Fruit fly (Drosophila melanogaster): ENCODE data around the gene Prosalpha2.

Prosalpha2 gene

dm6 chr3R:12422379-12422975 lies 8.6 kb upstream of the Prosalpha2 start, which contains the start of the genes Scgbeta and CG17202 (continued):
- TF ChIP-seq Trl (optimal IDR thresholded peaks at IDR 0.05) (no peak), Trl (GFP tag; optimal IDR thresholded peaks at IDR 0.05) (no peak), CG31441 (GFP tag; IDR thresholded peaks at IDR 0.05) (no peak), chif (GFP tag; optimal IDR thresholded peaks at IDR 0.05) (peak in 1 of 2 experiments; percentile 8), CTCF (GFP tag; optimal IDR thresholded peaks at IDR 0.05) (no peak), D19B (GFP tag; optimal IDR thresholded peaks at IDR 0.05) (no peak), tup (GFP tag; optimal IDR thresholded peaks at IDR 0.05) (no peak), ash1 (GFP tag; optimal IDR thresholded peaks at IDR 0.05) (no peak), caup (GFP tag; optimal IDR thresholded peaks at IDR 0.05; ENCODE audit: severe bottlenecking) (no peak), dpn (GFP tag; optimal IDR thresholded peaks at IDR 0.05) (peak in 1 of 2 experiments; percentile 17), Dbx (GFP tag; IDR thresholded peaks at IDR 0.05) (0 out of 3 replicates have a peak, but pooled peaks have one; percentile 27), Dp (GFP tag; optimal IDR thresholded peaks at IDR 0.05) (peak; percentile 66), gcm2 (GFP tag; optimal IDR thresholded peaks at IDR 0.05) (no peak), Dip2 (GFP tag; IDR thresholded peaks at IDR 0.05) (no peak), CG2712 (tag; optimal IDR thresholded peaks at IDR 0.05) (no peak), HLH4C (GFP tag; IDR thresholded peaks at IDR 0.05; ENCODE audit: partially characterized antibody) (no peak), CG6175 (GFP tag; IDR thresholded peaks at IDR 0.05) (no peak), CG13624 (GFP tag; optimal IDR thresholded peaks at IDR 0.05) (peak; percentile 30), Dref (GFP tag; IDR thresholded peaks at IDR 0.05) (peak; percentile 45; the same call in 1 of the 2 replicates), CG7357 (GFP tag; IDR thresholded peaks at IDR 0.05) (no peak), CG17186 (GFP tag; optimal IDR thresholded peaks at IDR 0.05) (no peak), trem (tag; optimal IDR thresholded peaks at IDR 0.05) (peak; percentile 25), Nf-YB (GFP tag; optimal IDR thresholded peaks at IDR 0.05) (no peak), CG10959 (GFP tag; IDR thresholded peaks at IDR 0.05) (no peak), CG5245 (GFP tag; optimal IDR thresholded peaks at IDR 0.05) (no peak), Kr (GFP tag; optimal IDR thresholded peaks at IDR 0.05) (no peak), CG9215 (GFP tag; IDR thresholded peaks at IDR 0.05) (no peak), CG6813 (GFP tag; optimal IDR thresholded peaks at IDR 0.05) (no peak), dan (GFP tag; IDR thresholded peaks at IDR 0.05) (no peak), NC2β (GFP tag; optimal IDR thresholded peaks at IDR 0.05) (no peak), CHES-1-like (GFP tag; optimal IDR thresholded peaks at IDR 0.05) (peak; percentile 21), crp (GFP tag; optimal IDR thresholded peaks at IDR 0.05) (peak in 1 of 2 experiments; percentile 11), Hand (GFP tag; optimal IDR thresholded peaks at IDR 0.05) (no peak), CG3281 (GFP tag; optimal IDR thresholded peaks at IDR 0.05) (no peak), bsh (GFP tag; optimal IDR thresholded peaks at IDR 0.05) (no peak), lab (GFP tag; optimal IDR thresholded peaks at IDR 0.05) (no peak), CG16863 (GFP tag; optimal IDR thresholded peaks at IDR 0.05) (no peak), oc (tag; optimal IDR thresholded peaks at IDR 0.05) (no peak), HLH54F (GFP tag; optimal IDR thresholded peaks at IDR 0.05) (no peak), jumu (GFP tag; optimal IDR thresholded peaks at IDR 0.05) (no peak), CG4424 (GFP tag; optimal IDR thresholded peaks at IDR 0.05) (no peak), CG12236 (GFP tag; optimal IDR thresholded peaks at IDR 0.05) (no peak), Lim3 (GFP tag; IDR thresholded peaks at IDR 0.05) (no peak), Dip3 (GFP tag; optimal IDR thresholded peaks at IDR 0.05) (no peak), sima (GFP tag; optimal IDR thresholded peaks at IDR 0.05) (no peak), CG14667 (GFP tag; IDR thresholded peaks at IDR 0.05) (no peak), toy (GFP tag; IDR thresholded peaks at IDR 0.05) (no peak), CG10979 (tag; optimal IDR thresholded peaks at IDR 0.05) (no peak), CG6272 (GFP tag; IDR thresholded peaks at IDR 0.05) (no peak), pita (GFP tag; optimal IDR thresholded peaks at IDR 0.05) (no peak), CG4328 (GFP tag; optimal IDR thresholded peaks at IDR 0.05) (no peak), CrebB (tag; optimal IDR thresholded peaks at IDR 0.05) (no peak)

Data from whole organism, embryonic.